Worm (Caenorhabditis elegans): ENCODE measurements around the gene F58H1.8.

The F58H1.8 gene

DNA sequence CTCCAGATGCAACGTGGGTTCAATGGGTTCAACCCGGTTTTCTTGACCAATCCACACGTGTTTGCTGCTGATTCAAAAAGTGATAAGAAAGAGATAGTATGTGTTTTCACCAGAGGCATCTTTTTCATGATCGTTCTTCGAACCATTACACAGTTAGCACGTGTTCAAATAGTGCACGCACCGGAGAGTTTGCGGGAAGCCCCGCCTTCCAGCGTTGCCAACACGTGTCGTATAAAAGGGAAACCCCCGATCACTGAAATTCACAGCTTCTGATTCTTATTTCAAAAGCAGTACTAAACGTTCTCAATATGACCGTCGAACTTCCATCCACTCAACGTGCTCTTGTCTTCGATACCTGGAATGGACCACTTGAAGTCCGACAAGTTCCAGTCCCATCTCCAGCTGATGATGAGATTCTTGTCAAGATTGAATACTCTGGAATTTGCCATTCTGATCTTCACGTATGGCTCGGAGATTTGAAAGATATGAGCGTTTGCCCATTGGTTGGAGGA is 46.9 kb upstream of the F58H1.8 start, which contains the start of gene adh-1 (continued):
- TF ChIP-seq Y116A8C.19 (tag; optimal IDR thresholded peaks at IDR 0.05; ENCODE audit: borderline replicate concordance) = no peak
- TF ChIP-seq lin-15B (tag; optimal IDR thresholded peaks at IDR 0.05) = no peak
- no peak; the same call in none of the 2 replicates for TF ChIP-seq ceh-88 (GFP tag; IDR thresholded peaks at IDR 0.05)
- TF ChIP-seq snpc-4 (tag; optimal IDR thresholded peaks at IDR 0.05) = peak; percentile 30
- no peak for TF ChIP-seq aha-1 (tag; optimal IDR thresholded peaks at IDR 0.05)

DNA sequence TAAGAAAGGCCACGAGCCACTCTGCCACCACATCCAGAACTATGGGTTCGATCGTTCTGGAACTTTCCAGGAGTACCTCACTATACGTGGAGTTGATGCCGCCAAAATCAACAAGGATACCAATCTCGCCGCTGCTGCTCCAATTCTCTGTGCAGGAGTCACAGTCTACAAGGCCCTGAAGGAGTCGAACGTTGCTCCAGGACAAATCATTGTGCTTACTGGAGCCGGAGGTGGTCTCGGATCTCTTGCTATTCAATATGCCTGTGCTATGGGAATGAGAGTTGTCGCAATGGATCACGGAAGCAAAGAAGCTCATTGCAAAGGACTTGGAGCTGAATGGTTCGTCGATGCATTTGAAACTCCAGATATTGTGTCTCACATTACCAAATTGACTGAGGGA is 46.3 kb upstream of the F58H1.8 start:
- TF ChIP-seq nhr-85 (tag) (no peak), ama-1 (optimal IDR thresholded peaks at IDR 0.05) (peak; percentile 93), efl-1 (optimal IDR thresholded peaks at IDR 0.05) (no peak), efl-1 (GFP tag; optimal IDR thresholded peaks at IDR 0.05 in 1 of 2) (peak in 1 of 2 experiments; percentile 91), nhr-19 (GFP tag; conservative IDR thresholded peaks at IDR 0.05) (no peak), tbx-2 (tag; optimal IDR thresholded peaks at IDR 0.05) (no peak), nhr-11 (tag; optimal IDR thresholded peaks at IDR 0.05) (no peak), nhr-47 (tag; optimal IDR thresholded peaks at IDR 0.05) (peak; percentile 9)

ce11 chrV:11889115-11889935 is 45.6 kb upstream of the F58H1.8 start:
- TF ChIP-seq ztf-11 (tag; optimal IDR thresholded peaks at IDR 0.05) (no peak), nhr-47 (tag; optimal IDR thresholded peaks at IDR 0.05) (no peak), ets-5 (GFP tag; IDR thresholded peaks at IDR 0.05) (no peak), skn-1 (tag; optimal IDR thresholded peaks at IDR 0.05) (peak; percentile 7), C34B4.2 (tag; optimal IDR thresholded peaks at IDR 0.05) (no peak), pqm-1 (tag; optimal IDR thresholded peaks at IDR 0.05) (no peak), nhr-237 (tag; optimal IDR thresholded peaks at IDR 0.05) (no peak), mep-1 (tag; optimal IDR thresholded peaks at IDR 0.05) (no peak), egl-27 (tag; optimal IDR thresholded peaks at IDR 0.05) (no peak), unc-130 (tag; optimal IDR thresholded peaks at IDR 0.05) (no peak), nhr-20 (tag; optimal IDR thresholded peaks at IDR 0.05) (peak; percentile 40), nhr-90 (tag; optimal IDR thresholded peaks at IDR 0.05; ENCODE audit: poor library complexity) (peak; percentile 60), fkh-10 (GFP tag; optimal IDR thresholded peaks at IDR 0.05) (no peak), ama-1 (optimal IDR thresholded peaks at IDR 0.05) (peak; percentile 94), swsn-7 (tag; optimal IDR thresholded peaks at IDR 0.05) (no peak), isw-1 (GFP tag; IDR thresholded peaks at IDR 0.05) (no peak), dpl-1 (GFP tag; optimal IDR thresholded peaks at IDR 0.05) (peak; percentile 12 to 37 (median 16)), unc-62 (GFP tag; optimal IDR thresholded peaks at IDR 0.05) (no peak), ceh-82 (tag; optimal IDR thresholded peaks at IDR 0.05) (no peak), tlp-1 (tag; optimal IDR thresholded peaks at IDR 0.05) (no peak), unc-30 (tag; optimal IDR thresholded peaks at IDR 0.05) (no peak), nhr-12 (tag; optimal IDR thresholded peaks at IDR 0.05) (no peak), elt-3 (tag; optimal IDR thresholded peaks at IDR 0.05) (peak in 1 of 6 experiments; percentile 3), hlh-17 (GFP tag; optimal IDR thresholded peaks at IDR 0.05; ENCODE audit: borderline replicate concordance) (no peak), mdl-1 (tag; optimal IDR thresholded peaks at IDR 0.05) (no peak), jun-1 (tag; optimal IDR thresholded peaks at IDR 0.05) (no peak), blmp-1 (tag; optimal IDR thresholded peaks at IDR 0.05) (peak; percentile 11), lin-39 (tag; optimal IDR thresholded peaks at IDR 0.05) (peak; percentile 40), irx-1 (tag; optimal IDR thresholded peaks at IDR 0.05) (peak; percentile 51), lir-3 (tag; optimal IDR thresholded peaks at IDR 0.05; ENCODE audit: poor library complexity) (peak; percentile 13), unc-98 (GFP tag; IDR thresholded peaks at IDR 0.05) (no peak), tbx-2 (tag; optimal IDR thresholded peaks at IDR 0.05) (peak; percentile 56), C16A3.4 (tag; optimal IDR thresholded peaks at IDR 0.05) (peak; percentile 61), zag-1 (tag; optimal IDR thresholded peaks at IDR 0.05) (no peak), pag-3 (tag; optimal IDR thresholded peaks at IDR 0.05; ENCODE audit: borderline replicate concordance, insufficient read depth) (no peak), sox-4 (tag; optimal IDR thresholded peaks at IDR 0.05) (no peak), nhr-71 (tag; optimal IDR thresholded peaks at IDR 0.05) (peak; percentile 53), lin-15B (tag; optimal IDR thresholded peaks at IDR 0.05) (no peak), xbp-1 (tag; optimal IDR thresholded peaks at IDR 0.05) (no peak)
